Fruit fly (Drosophila melanogaster): ENCODE data around the gene comt.

Gene comt

dm6 chrX:13229824-13230223 lies 29.0 kb upstream of the comt start:
- TF ChIP-seq maf-S (GFP tag; optimal IDR thresholded peaks at IDR 0.05), result no peak
- no peak for TF ChIP-seq CG6254 (GFP tag; optimal IDR thresholded peaks at IDR 0.05)
- no peak for TF ChIP-seq HLH4C (GFP tag; IDR thresholded peaks at IDR 0.05; ENCODE audit: partially characterized antibody)
- no peak for TF ChIP-seq odd (GFP tag; optimal IDR thresholded peaks at IDR 0.05)
- no peak for TF ChIP-seq CG11247 (GFP tag; IDR thresholded peaks at IDR 0.05)
- TF ChIP-seq usp (GFP tag; optimal IDR thresholded peaks at IDR 0.05), result no peak
- no peak for TF ChIP-seq Ada2b (GFP tag; IDR thresholded peaks at IDR 0.05)
- TF ChIP-seq pb (GFP tag; optimal IDR thresholded peaks at IDR 0.05), result no peak
- no peak for TF ChIP-seq lilli (GFP tag; optimal IDR thresholded peaks at IDR 0.05)
- TF ChIP-seq CG18619 (GFP tag; optimal IDR thresholded peaks at IDR 0.05), result no peak
- no peak for TF ChIP-seq repo (GFP tag; optimal IDR thresholded peaks at IDR 0.05)
- peak; percentile 72 for TF ChIP-seq zen (tag; optimal IDR thresholded peaks at IDR 0.05)
- TF ChIP-seq sima (GFP tag; optimal IDR thresholded peaks at IDR 0.05), result no peak
- TF ChIP-seq nau (GFP tag; optimal IDR thresholded peaks at IDR 0.05), result no peak
- TF ChIP-seq CG1832 (GFP tag; optimal IDR thresholded peaks at IDR 0.05), result no peak
- TF ChIP-seq pho (GFP tag; optimal IDR thresholded peaks at IDR 0.05), result no peak
- no peak for TF ChIP-seq CG30020 (tag; optimal IDR thresholded peaks at IDR 0.05)
- no peak for TF ChIP-seq gcm2 (GFP tag; optimal IDR thresholded peaks at IDR 0.05)
- TF ChIP-seq CG15479 (GFP tag; optimal IDR thresholded peaks at IDR 0.05), result peak; percentile 83
- TF ChIP-seq tll (GFP tag; optimal IDR thresholded peaks at IDR 0.05), result peak in 1 of 2 experiments; percentile 84
- TF ChIP-seq Six4 (GFP tag; optimal IDR thresholded peaks at IDR 0.05), result no peak
- no peak for TF ChIP-seq CG15269 (tag; optimal IDR thresholded peaks at IDR 0.05)
- TF ChIP-seq salm (tag; optimal IDR thresholded peaks at IDR 0.05), result no peak
- no peak for TF ChIP-seq Nf-YA (GFP tag; IDR thresholded peaks at IDR 0.05)
- no peak for TF ChIP-seq CG10959 (GFP tag; IDR thresholded peaks at IDR 0.05)
- no peak for TF ChIP-seq hbn (GFP tag; IDR thresholded peaks at IDR 0.05; ENCODE audit: partially characterized antibody)
- TF ChIP-seq row (GFP tag; IDR thresholded peaks at IDR 0.05), result no peak
- TF ChIP-seq toy (GFP tag; IDR thresholded peaks at IDR 0.05), result no peak
- TF ChIP-seq grn (GFP tag; optimal IDR thresholded peaks at IDR 0.05), result peak; percentile 22
- TF ChIP-seq CG32767 (GFP tag; IDR thresholded peaks at IDR 0.05), result no peak
- TF ChIP-seq scrt (GFP tag; optimal IDR thresholded peaks at IDR 0.05), result no peak
- peak; percentile 2 for TF ChIP-seq twi (tag; optimal IDR thresholded peaks at IDR 0.05)
- TF ChIP-seq insv (GFP tag; optimal IDR thresholded peaks at IDR 0.05), result no peak
- TF ChIP-seq tup (GFP tag; optimal IDR thresholded peaks at IDR 0.05), result no peak
- TF ChIP-seq CG11093 (GFP tag; IDR thresholded peaks at IDR 0.05), result no peak
- TF ChIP-seq dysf (GFP tag; IDR thresholded peaks at IDR 0.05), result 0 out of 3 replicates have a peak, but pooled peaks have one; percentile 24
- no peak for TF ChIP-seq Bgb (GFP tag; IDR thresholded peaks at IDR 0.05; ENCODE audit: partially characterized antibody)
- no peak for TF ChIP-seq Asciz (GFP tag; optimal IDR thresholded peaks at IDR 0.05)
- TF ChIP-seq pan (optimal IDR thresholded peaks at IDR 0.05), result no peak
- no peak for TF ChIP-seq pan (GFP tag; optimal IDR thresholded peaks at IDR 0.05 in 1 of 2, IDR thresholded peaks at IDR 0.05 in 1 of 2)

dm6 chrX:13230974-13231373 lies 27.8 kb upstream of the comt start:
- TF ChIP-seq ap (GFP tag; IDR thresholded peaks at IDR 0.05), result no peak
- TF ChIP-seq oc (tag; optimal IDR thresholded peaks at IDR 0.05), result peak; percentile 86
- peak; percentile 88 for TF ChIP-seq kni (GFP tag; optimal IDR thresholded peaks at IDR 0.05)
- peak; percentile 19 for TF ChIP-seq sd (tag; optimal IDR thresholded peaks at IDR 0.05)
- peak; percentile 72 for TF ChIP-seq abd-A (tag; optimal IDR thresholded peaks at IDR 0.05)
- TF ChIP-seq dan (GFP tag; IDR thresholded peaks at IDR 0.05), result no peak
- no peak for TF ChIP-seq CG11093 (GFP tag; IDR thresholded peaks at IDR 0.05)
- peak; percentile 37 for TF ChIP-seq CG3065 (GFP tag; optimal IDR thresholded peaks at IDR 0.05)
- peak; percentile 27 for TF ChIP-seq pros (GFP tag; optimal IDR thresholded peaks at IDR 0.05)
- TF ChIP-seq hb (GFP tag; IDR thresholded peaks at IDR 0.05; ENCODE audit: partially characterized antibody), result no peak
- TF ChIP-seq Abd-B (GFP tag; optimal IDR thresholded peaks at IDR 0.05), result no peak
- TF ChIP-seq nmo (GFP tag; optimal IDR thresholded peaks at IDR 0.05), result no peak
- TF ChIP-seq CG11085 (GFP tag; IDR thresholded peaks at IDR 0.05), result no peak
- no peak for TF ChIP-seq CG5180 (GFP tag; optimal IDR thresholded peaks at IDR 0.05)
- TF ChIP-seq pb (GFP tag; optimal IDR thresholded peaks at IDR 0.05), result no peak
